Fruit fly (Drosophila melanogaster) whole organism, embryonic: ENCODE results near the gene Hacd2.

Experiments
- Abd-B ChIP-seq: fragments of 200-800 bp; sonication (Bioruptor generic); optimal IDR thresholded peaks from 2 replicates; lab custom pipeline; 2018; ENCODE audit warnings: missing biosample characterization, mild to moderate bottlenecking, missing genetic modification characterization, moderate library complexity
- CG10274 ChIP-seq: fragments of 200-800 bp; sonication (Bioruptor generic); optimal IDR thresholded peaks from 3 replicates; lab custom pipeline; 2017; ENCODE audit warnings: missing biosample characterization, mild to moderate bottlenecking, missing genetic modification characterization
- CG10654 ChIP-seq: fragments of 200-800 bp; sonication (Bioruptor generic); optimal IDR thresholded peaks from 2 replicates; lab custom pipeline; 2016; ENCODE audit warnings: missing biosample characterization, missing genetic modification characterization
- CG12236 ChIP-seq: fragments of 200-800 bp; sonication (Bioruptor generic); optimal IDR thresholded peaks from 2 replicates; lab custom pipeline; 2016; ENCODE audit warnings: missing biosample characterization, missing genetic modification characterization
- CG14860 ChIP-seq: fragments of 200-800 bp; sonication (Bioruptor generic); IDR thresholded peaks from 3 replicates; pipeline ENCODE4 v1.3.6; 2022; ENCODE audit warnings: missing biosample characterization, missing genetic modification characterization; ENCODE audit not compliant: partially characterized antibody
- CG15479 ChIP-seq: fragments of 200-800 bp; sonication (Bioruptor generic); optimal IDR thresholded peaks from 3 replicates; lab custom pipeline; 2019; ENCODE audit warnings: missing biosample characterization, mild to moderate bottlenecking, missing genetic modification characterization, moderate library complexity
- CG1603 ChIP-seq: fragments of 200-800 bp; sonication (Bioruptor generic); optimal IDR thresholded peaks from 2 replicates; lab custom pipeline; 2019; ENCODE audit warnings: missing biosample characterization, mild to moderate bottlenecking, missing genetic modification characterization, moderate library complexity
- CG17385 ChIP-seq: fragments of 200-800 bp; sonication (Bioruptor generic); optimal IDR thresholded peaks from 3 replicates; lab custom pipeline; 2018; ENCODE audit warnings: missing biosample characterization, mild to moderate bottlenecking, missing genetic modification characterization
- CG18476 ChIP-seq: fragments of 200-800 bp; sonication (Bioruptor generic); optimal IDR thresholded peaks from 2 replicates; lab custom pipeline; 2016; ENCODE audit warnings: missing biosample characterization, mild to moderate bottlenecking, missing genetic modification characterization
- CG2875 ChIP-seq: fragments of 200-800 bp; sonication (Bioruptor generic); optimal IDR thresholded peaks from 2 replicates; lab custom pipeline; 2017; ENCODE audit warnings: missing biosample characterization, mild to moderate bottlenecking, missing genetic modification characterization, missing genetic modification reagents
- CG32772 ChIP-seq: fragments of 200-800 bp; sonication (Bioruptor generic); IDR thresholded peaks from 2 replicates; pipeline ENCODE4 v1.3.6; 2022; ENCODE audit warnings: missing biosample characterization, missing genetic modification characterization
- CG34376 ChIP-seq: fragments of 200-800 bp; sonication (Bioruptor generic); optimal IDR thresholded peaks from 2 replicates; lab custom pipeline; 2018; ENCODE audit warnings: missing biosample characterization, mild to moderate bottlenecking, missing genetic modification characterization
- CG3838 ChIP-seq: fragments of 200-800 bp; sonication (Bioruptor generic); optimal IDR thresholded peaks from 3 replicates; lab custom pipeline; 2016; ENCODE audit warnings: missing biosample characterization, missing genetic modification characterization
- CG4730 ChIP-seq: fragments of 200-800 bp; sonication (Bioruptor generic); IDR thresholded peaks from 2 replicates; pipeline ENCODE4 v1.3.6; 2022; ENCODE audit warnings: missing biosample characterization, missing genetic modification characterization
- CG6254 ChIP-seq: fragments of 200-800 bp; sonication (Bioruptor generic); optimal IDR thresholded peaks from 3 replicates; lab custom pipeline; 2017; ENCODE audit warnings: mild to moderate bottlenecking, missing biosample characterization, missing genetic modification reagents, missing genetic modification characterization
- CG7745 ChIP-seq: fragments of 200-800 bp; sonication (Bioruptor generic); optimal IDR thresholded peaks from 2 replicates; lab custom pipeline; 2018; ENCODE audit warnings: missing biosample characterization, mild to moderate bottlenecking, missing genetic modification characterization, moderate library complexity
- CoRest ChIP-seq: fragments of 200-800 bp; sonication (Bioruptor generic); optimal IDR thresholded peaks from 3 replicates; lab custom pipeline; 2018; ENCODE audit warnings: missing biosample characterization, mild to moderate bottlenecking, missing genetic modification characterization, moderate library complexity
- Dip3 ChIP-seq: fragments of 200-800 bp; sonication (Bioruptor generic); optimal IDR thresholded peaks from 3 replicates; lab custom pipeline; 2016; ENCODE audit warnings: missing biosample characterization, missing genetic modification characterization
- Drgx ChIP-seq: fragments of 200-800 bp; sonication (Bioruptor generic); IDR thresholded peaks from 2 replicates; pipeline ENCODE4 v1.3.6; 2022; ENCODE audit warnings: missing biosample characterization, missing genetic modification characterization
- Myb ChIP-seq: fragments of 200-800 bp; sonication (Bioruptor generic); optimal IDR thresholded peaks from 2 replicates; lab custom pipeline; 2016; ENCODE audit warnings: missing biosample characterization, missing genetic modification characterization
- NC2α ChIP-seq: fragments of 200-800 bp; sonication (Bioruptor generic); optimal IDR thresholded peaks from 2 replicates; lab custom pipeline; 2016; ENCODE audit warnings: missing biosample characterization, missing genetic modification characterization
- NK7.1 ChIP-seq: fragments of 200-800 bp; sonication (Bioruptor generic); optimal IDR thresholded peaks from 3 replicates; lab custom pipeline; 2016; ENCODE audit warnings: missing biosample characterization, missing genetic modification characterization
- Oli ChIP-seq: fragments of 200-800 bp; sonication (Bioruptor generic); optimal IDR thresholded peaks from 2 replicates; lab custom pipeline; 2018; ENCODE audit warnings: missing biosample characterization, mild to moderate bottlenecking, missing genetic modification characterization, moderate library complexity
- Pdp1 ChIP-seq, 2 experiments: fragments of 200-800 bp; sonication (Bioruptor generic); optimal IDR thresholded peaks; 3 replicates each; lab custom pipeline; 2016; ENCODE audit warnings: missing biosample characterization in 2 of 2, missing genetic modification characterization in 2 of 2, mild to moderate bottlenecking in 1 of 2, moderate library complexity in 1 of 2
- Stat92E ChIP-seq, 3 experiments: fragments of >200 bp in 2 of 3; fragments of 200-800 bp in 1 of 3; sonication (Bioruptor generic) in 1 of 3; optimal IDR thresholded peaks; 2 replicates each; lab custom pipeline; 2017 to 2019; ENCODE audit warnings: missing biosample characterization in 3 of 3, missing genetic modification characterization in 3 of 3, mild to moderate bottlenecking in 1 of 3, moderate library complexity in 1 of 3
- dmrt11E ChIP-seq: fragments of 200-800 bp; sonication (Bioruptor generic); optimal IDR thresholded peaks from 3 replicates; lab custom pipeline; 2018; ENCODE audit warnings: missing biosample characterization, mild to moderate bottlenecking, missing genetic modification characterization, moderate library complexity
- grn ChIP-seq: fragments of 200-800 bp; sonication (Bioruptor generic); optimal IDR thresholded peaks from 3 replicates; lab custom pipeline; 2017; ENCODE audit warnings: missing biosample characterization, missing genetic modification characterization
- gsb-n ChIP-seq: fragments of 200-800 bp; sonication (Bioruptor generic); optimal IDR thresholded peaks from 3 replicates; lab custom pipeline; 2018; ENCODE audit warnings: missing biosample characterization, mild to moderate bottlenecking, missing genetic modification characterization
- h ChIP-seq: fragments of >200 bp; optimal IDR thresholded peaks from 2 replicates; lab custom pipeline; 2017
- nom ChIP-seq: fragments of 200-800 bp; sonication (Bioruptor generic); optimal IDR thresholded peaks from 2 replicates; lab custom pipeline; 2017; ENCODE audit warnings: missing biosample characterization, missing genetic modification characterization, mild to moderate bottlenecking, moderate library complexity, missing genetic modification reagents
- oc ChIP-seq: fragments of 200-800 bp; sonication (Bioruptor generic); optimal IDR thresholded peaks from 2 replicates; lab custom pipeline; 2018; ENCODE audit warnings: missing biosample characterization, mild to moderate bottlenecking, missing genetic modification characterization, moderate library complexity
- pnt ChIP-seq: fragments of 200-800 bp; sonication (Bioruptor generic); optimal IDR thresholded peaks from 3 replicates; lab custom pipeline; 2016; ENCODE audit warnings: missing biosample characterization, missing genetic modification characterization
- pzg ChIP-seq: fragments of 200-800 bp; sonication (Bioruptor generic); optimal IDR thresholded peaks from 3 replicates; lab custom pipeline; 2018; ENCODE audit warnings: missing biosample characterization, mild to moderate bottlenecking, missing genetic modification characterization, moderate library complexity
- schlank ChIP-seq: fragments of 200-800 bp; sonication (Bioruptor generic); optimal IDR thresholded peaks from 2 replicates; lab custom pipeline; 2018; ENCODE audit warnings: missing biosample characterization, mild to moderate bottlenecking, missing genetic modification characterization
- seq ChIP-seq: fragments of 200-800 bp; sonication (Bioruptor generic); IDR thresholded peaks from 2 replicates; pipeline ENCODE4 v1.3.6; 2022; ENCODE audit warnings: missing biosample characterization, missing genetic modification characterization
- sqz ChIP-seq: fragments of 200-800 bp; sonication (Bioruptor generic); optimal IDR thresholded peaks from 3 replicates; lab custom pipeline; 2018; ENCODE audit warnings: missing biosample characterization, mild to moderate bottlenecking, missing genetic modification characterization
- ssp ChIP-seq: fragments of 200-800 bp; sonication (Bioruptor generic); IDR thresholded peaks from 2 replicates; pipeline ENCODE4 v1.3.6; 2022; ENCODE audit warnings: missing biosample characterization, missing genetic modification characterization
- usp ChIP-seq: fragments of >200 bp; optimal IDR thresholded peaks from 2 replicates; lab custom pipeline; 2017; ENCODE audit warnings: missing biosample characterization, missing genetic modification characterization
- vnd ChIP-seq: fragments of 200-800 bp; sonication (Bioruptor generic); IDR thresholded peaks from 3 replicates; pipeline ENCODE4 v1.3.6; 2022; ENCODE audit warnings: missing biosample characterization, missing genetic modification characterization; ENCODE audit not compliant: partially characterized antibody

Gene Hacd2

dm6 chr2L:13434795-13435634 lies 10.4 kb downstream of the Hacd2 start, which contains the start of gene Tehao (continued):
- no peak for TF ChIP-seq CG10654 (GFP tag; lab: Kevin White, UChicago)
- peak; percentile 74 for TF ChIP-seq grn
- TF ChIP-seq Pdp1 (GFP tag; optimal IDR thresholded peaks at IDR 0.05; lab: Kevin White, UChicago), result no peak
- TF ChIP-seq oc (tag; lab: Kevin White, UChicago), result no peak
- no peak for TF ChIP-seq seq
- no peak for TF ChIP-seq pzg (GFP tag; lab: Kevin White, UChicago)
- no peak for TF ChIP-seq sqz
- no peak for TF ChIP-seq CG18476
- no peak for TF ChIP-seq Stat92E (GFP tag; optimal IDR thresholded peaks at IDR 0.05; lab: Kevin White, UChicago)
- TF ChIP-seq CG12236 (GFP tag; lab: Kevin White, UChicago), result no peak
- TF ChIP-seq Dip3 (GFP tag; lab: Kevin White, UChicago), result peak; percentile 9
- no peak for TF ChIP-seq CG10274 (GFP tag; lab: Kevin White, UChicago)
- no peak for TF ChIP-seq h
- TF ChIP-seq pnt (GFP tag; lab: Kevin White, UChicago), result no peak
- no peak for TF ChIP-seq NK7.1 (GFP tag; lab: Kevin White, UChicago)
- no peak for TF ChIP-seq CG3838 (GFP tag; lab: Kevin White, UChicago)
- TF ChIP-seq CG6254, result no peak
- no peak for TF ChIP-seq usp (GFP tag; lab: Kevin White, UChicago)
- no peak for TF ChIP-seq Oli (tag; lab: Kevin White, UChicago)
- no peak for TF ChIP-seq CG14860 (GFP tag; lab: Robert Waterston, UW)
- TF ChIP-seq CG4730 (GFP tag; lab: Robert Waterston, UW), result no peak
- TF ChIP-seq CG34376, result peak; percentile 76
- TF ChIP-seq nom (GFP tag; lab: Kevin White, UChicago), result no peak
- TF ChIP-seq schlank (tag; lab: Kevin White, UChicago), result no peak
- TF ChIP-seq gsb-n (tag; lab: Kevin White, UChicago), result no peak
- no peak for TF ChIP-seq vnd (GFP tag; lab: Robert Waterston, UW)
- TF ChIP-seq CG17385 (GFP tag; lab: Kevin White, UChicago), result no peak
- no peak for TF ChIP-seq CoRest (tag; lab: Kevin White, UChicago)
- TF ChIP-seq CG15479 (GFP tag; lab: Kevin White, UChicago), result no peak
- TF ChIP-seq CG1603 (tag; lab: Kevin White, UChicago), result no peak
- TF ChIP-seq CG7745 (tag; lab: Kevin White, UChicago), result no peak
- TF ChIP-seq Myb (GFP tag; lab: Kevin White, UChicago), result no peak
- TF ChIP-seq NC2α, result no peak

dm6 chr2L:13430919-13431502 lies 14.4 kb downstream of the Hacd2 start:
- TF ChIP-seq CG2875 (GFP tag; lab: Kevin White, UChicago), result no peak
- TF ChIP-seq Drgx (GFP tag; lab: Robert Waterston, UW), result peak; percentile 30; the same call in 1 of the 2 replicates
- no peak for TF ChIP-seq Abd-B (GFP tag; lab: Kevin White, UChicago)
- TF ChIP-seq ssp (GFP tag; lab: Robert Waterston, UW), result no peak
- no peak for TF ChIP-seq CG32772 (GFP tag; lab: Robert Waterston, UW)
- no peak for TF ChIP-seq dmrt11E
- TF ChIP-seq, all 482 proteins: peak for 1
